Worm (Caenorhabditis elegans): ENCODE data around the gene rfip-2.

Gene rfip-2

DNA sequence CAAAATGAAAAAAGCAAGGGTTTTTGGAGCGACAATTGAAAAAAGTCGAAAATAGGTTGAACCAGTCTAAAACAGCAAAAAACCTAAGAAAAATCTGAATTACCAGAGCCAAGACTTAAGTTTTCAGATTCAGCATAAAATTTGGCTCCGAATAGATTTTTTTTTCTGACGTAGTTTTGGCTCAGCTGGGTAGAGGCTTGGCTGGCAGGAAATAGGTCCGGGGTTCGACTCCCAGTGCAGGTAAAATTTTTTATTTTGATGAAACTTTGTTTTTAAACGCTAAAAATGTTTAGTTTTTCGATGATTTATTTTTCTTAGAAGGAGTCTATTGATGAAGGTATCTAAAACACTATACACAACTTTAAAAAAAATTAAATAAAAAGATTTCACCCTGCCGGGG, 31.4 kb downstream of the rfip-2 start:
- TF ChIP-seq dpl-1 (GFP tag; optimal IDR thresholded peaks at IDR 0.05), result no peak
- TF ChIP-seq C16A3.4 (tag; optimal IDR thresholded peaks at IDR 0.05), result no peak
- no peak for TF ChIP-seq egl-27 (tag; optimal IDR thresholded peaks at IDR 0.05)
- TF ChIP-seq irx-1 (tag; optimal IDR thresholded peaks at IDR 0.05), result no peak
- no peak for TF ChIP-seq sup-37 (GFP tag; optimal IDR thresholded peaks at IDR 0.05)

DNA sequence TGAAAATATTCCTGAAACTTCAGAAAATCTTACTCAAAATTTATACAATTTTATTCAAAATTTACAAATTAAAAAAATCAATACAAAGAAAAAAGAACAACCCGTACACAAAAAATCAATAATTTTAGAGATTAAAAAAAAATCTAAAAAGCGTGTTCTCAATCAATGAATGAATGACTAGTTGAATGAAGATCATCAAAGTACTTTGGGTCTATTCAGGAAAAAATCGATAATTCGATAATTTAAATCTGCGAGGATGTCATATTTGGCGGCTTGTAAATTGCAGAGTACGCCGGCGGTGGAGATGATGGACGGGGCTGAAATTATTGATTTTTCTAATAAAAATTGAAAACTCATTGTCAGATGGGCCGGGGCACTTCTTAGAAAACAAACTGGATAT, 32.6 kb downstream of the rfip-2 start:
- TF ChIP-seq pqm-1 (tag; optimal IDR thresholded peaks at IDR 0.05), result no peak
- TF ChIP-seq nhr-28 (tag; optimal IDR thresholded peaks at IDR 0.05), result no peak
- no peak for TF ChIP-seq mdl-1 (tag; optimal IDR thresholded peaks at IDR 0.05)

DNA sequence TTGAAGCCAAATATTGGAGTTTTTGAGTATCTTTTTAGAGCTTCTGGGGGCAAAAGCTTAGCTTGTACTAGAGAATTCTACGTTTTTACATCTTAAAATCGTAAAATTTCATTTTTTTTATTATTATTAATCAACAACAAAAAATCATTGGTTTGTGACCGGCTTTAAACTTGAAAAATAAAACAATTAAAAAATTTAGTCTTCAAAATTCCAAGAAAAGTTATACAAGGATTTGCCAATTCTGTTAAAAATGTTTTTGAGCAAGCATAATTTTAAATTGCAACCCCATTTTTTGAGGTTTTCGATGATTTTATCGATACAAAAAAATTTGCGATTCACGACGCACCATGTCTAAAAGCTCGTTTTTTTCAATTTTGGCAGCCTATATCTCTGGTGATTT, 33.6 kb downstream of the rfip-2 start:
- TF ChIP-seq skn-1 (tag; optimal IDR thresholded peaks at IDR 0.05) (no peak), unc-30 (tag; optimal IDR thresholded peaks at IDR 0.05) (no peak), hlh-17 (GFP tag; optimal IDR thresholded peaks at IDR 0.05; ENCODE audit: borderline replicate concordance) (no peak), lir-3 (tag; optimal IDR thresholded peaks at IDR 0.05; ENCODE audit: poor library complexity) (no peak), ztf-11 (tag; optimal IDR thresholded peaks at IDR 0.05) (no peak), zip-4 (GFP tag; optimal IDR thresholded peaks at IDR 0.05) (no peak), lsy-2 (tag; optimal IDR thresholded peaks at IDR 0.05) (no peak)

ce11 chrII:759788-760187, 36.2 kb downstream of the rfip-2 start:
- TF ChIP-seq lin-14 (GFP tag; optimal IDR thresholded peaks at IDR 0.05) (peak; percentile 85), nhr-71 (tag; optimal IDR thresholded peaks at IDR 0.05) (peak; percentile 68), rnt-1 (tag; optimal IDR thresholded peaks at IDR 0.05) (peak; percentile 28), fkh-8 (tag; optimal IDR thresholded peaks at IDR 0.05) (peak; percentile 90), snu-23 (GFP tag; optimal IDR thresholded peaks at IDR 0.05) (peak; percentile 54), xbp-1 (tag; optimal IDR thresholded peaks at IDR 0.05) (peak; percentile 41), ceh-88 (GFP tag; IDR thresholded peaks at IDR 0.05) (no peak), fos-1 (tag; optimal IDR thresholded peaks at IDR 0.05) (peak; percentile 12), irx-1 (tag; optimal IDR thresholded peaks at IDR 0.05) (no peak), egl-13 (tag; optimal IDR thresholded peaks at IDR 0.05) (peak; percentile 50), dsc-1 (tag; optimal IDR thresholded peaks at IDR 0.05) (peak; percentile 78), nhr-85 (tag) (no peak), nhr-77 (tag; optimal IDR thresholded peaks at IDR 0.05) (no peak), zag-1 (tag; optimal IDR thresholded peaks at IDR 0.05) (peak; percentile 60), egl-27 (tag; optimal IDR thresholded peaks at IDR 0.05) (no peak), dpl-1 (GFP tag; optimal IDR thresholded peaks at IDR 0.05) (peak in 1 of 3 experiments; percentile 40), ceh-90 (tag; optimal IDR thresholded peaks at IDR 0.05) (no peak), ceh-82 (tag; optimal IDR thresholded peaks at IDR 0.05) (peak; percentile 36 to 60 (median 60)), hpl-2 (GFP tag; optimal IDR thresholded peaks at IDR 0.05) (no peak), lsy-2 (tag; optimal IDR thresholded peaks at IDR 0.05) (peak; percentile 24 to 67), aha-1 (tag; optimal IDR thresholded peaks at IDR 0.05) (no peak), unc-62 (GFP tag; optimal IDR thresholded peaks at IDR 0.05) (no peak), mep-1 (tag; optimal IDR thresholded peaks at IDR 0.05) (peak; percentile 33), nhr-20 (tag; optimal IDR thresholded peaks at IDR 0.05) (no peak), hlh-4 (tag; optimal IDR thresholded peaks at IDR 0.05) (no peak), fkh-10 (GFP tag; optimal IDR thresholded peaks at IDR 0.05) (peak; percentile 61), skn-1 (tag; optimal IDR thresholded peaks at IDR 0.05) (peak; percentile 45), nhr-90 (tag; optimal IDR thresholded peaks at IDR 0.05; ENCODE audit: poor library complexity) (no peak), hlh-17 (GFP tag; optimal IDR thresholded peaks at IDR 0.05; ENCODE audit: borderline replicate concordance) (no peak), unc-86 (tag; optimal IDR thresholded peaks at IDR 0.05) (peak; percentile 35), lin-35 (GFP tag; optimal IDR thresholded peaks at IDR 0.05) (peak in 1 of 2 experiments; percentile 38), C16A3.4 (tag; optimal IDR thresholded peaks at IDR 0.05) (no peak), nhr-47 (tag; optimal IDR thresholded peaks at IDR 0.05) (peak; percentile 60), nhr-76 (tag; optimal IDR thresholded peaks at IDR 0.05) (no peak), mab-9 (GFP tag; IDR thresholded peaks at IDR 0.05) (0 out of 2 replicates have a peak, but pooled peaks have one; percentile 42), efl-1 (optimal IDR thresholded peaks at IDR 0.05) (peak; percentile 33 to 35), efl-1 (GFP tag; optimal IDR thresholded peaks at IDR 0.05 in 1 of 2) (peak in 1 of 2 experiments; percentile 81), tbx-2 (tag; optimal IDR thresholded peaks at IDR 0.05) (peak; percentile 27), swsn-7 (tag; optimal IDR thresholded peaks at IDR 0.05) (peak; percentile 41)

Data from whole organism, L1 larva.